Worm (Caenorhabditis elegans) whole organism, L2 larva: ENCODE measurements around the gene ptc-1.

Source experiments
- alr-1 ChIP-seq: fragments of 150-350 bp; optimal IDR thresholded peaks from 2 replicates; lab custom pipeline; 2014; ENCODE audit warnings: missing biosample characterization, missing genetic modification characterization
- ama-1 ChIP-seq: fragments of 150-350 bp; optimal IDR thresholded peaks from 2 replicates; lab custom pipeline; 2018; ENCODE audit warnings: inconsistent platforms
- ceh-16 ChIP-seq: fragments of 150-350 bp; optimal IDR thresholded peaks from 2 replicates; lab custom pipeline; 2014; ENCODE audit warnings: missing biosample characterization, missing genetic modification characterization
- ceh-82 ChIP-seq: fragments of 150-350 bp; optimal IDR thresholded peaks from 2 replicates; lab custom pipeline; 2014; ENCODE audit warnings: missing biosample characterization, missing genetic modification characterization
- egl-27 ChIP-seq: sonication (generic microtip); optimal IDR thresholded peaks from 3 replicates; lab custom pipeline; 2017; ENCODE audit warnings: missing biosample characterization, missing genetic modification reagents, missing genetic modification characterization
- fos-1 ChIP-seq: fragments of 150-350 bp; optimal IDR thresholded peaks from 2 replicates; lab custom pipeline; 2014; ENCODE audit warnings: missing biosample characterization, missing genetic modification characterization
- lin-13 ChIP-seq: fragments of 150-350 bp; optimal IDR thresholded peaks from 2 replicates; lab custom pipeline; 2014; ENCODE audit warnings: missing biosample characterization, missing genetic modification reagents, missing genetic modification characterization
- mbf-1 ChIP-seq: sonication (generic microtip); optimal IDR thresholded peaks from 2 replicates; lab custom pipeline; 2017; ENCODE audit warnings: missing biosample characterization, missing genetic modification characterization
- mdl-1 ChIP-seq, 2 experiments: fragments of 150-350 bp in 1 of 2; sonication (generic microtip) in 1 of 2; optimal IDR thresholded peaks; 2 replicates each; lab custom pipeline; 2017; ENCODE audit warnings: missing biosample characterization in 2 of 2, missing genetic modification characterization in 2 of 2
- nhr-12 ChIP-seq: fragments of 150-350 bp; optimal IDR thresholded peaks from 2 replicates; lab custom pipeline; 2014; ENCODE audit warnings: missing biosample characterization, missing genetic modification characterization
- nhr-237 ChIP-seq: fragments of 150-350 bp; optimal IDR thresholded peaks from 2 replicates; lab custom pipeline; 2014; ENCODE audit warnings: missing biosample characterization, missing genetic modification characterization
- skn-1 ChIP-seq: sonication (generic microtip); optimal IDR thresholded peaks from 2 replicates; lab custom pipeline; 2017; ENCODE audit warnings: missing biosample characterization, missing genetic modification characterization
- unc-62 ChIP-seq: fragments of 150-350 bp; optimal IDR thresholded peaks from 2 replicates; lab custom pipeline; 2014; ENCODE audit warnings: missing biosample characterization, missing genetic modification reagents, missing genetic modification characterization
- ztf-11 ChIP-seq: sonication (generic microtip); optimal IDR thresholded peaks from 2 replicates; lab custom pipeline; 2017; ENCODE audit warnings: missing biosample characterization, missing genetic modification characterization

DNA sequence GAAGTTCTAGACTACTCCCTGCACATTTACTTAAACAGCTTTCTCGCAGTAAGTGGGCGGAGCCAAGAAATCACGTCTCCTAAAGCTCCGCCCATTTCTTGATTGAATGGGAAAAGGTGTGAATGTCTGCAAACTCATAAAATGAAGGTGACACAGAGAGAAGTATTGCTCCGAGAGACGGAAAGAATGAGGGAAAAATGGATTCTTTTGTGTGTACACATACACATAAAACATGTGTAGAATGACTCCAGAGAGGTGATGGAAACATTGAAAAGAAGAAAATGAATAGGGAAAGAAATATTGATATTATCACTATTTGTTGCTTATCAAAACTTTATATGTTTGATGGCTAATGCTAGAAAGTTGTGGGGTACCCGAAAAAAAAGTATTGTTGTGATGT lies 41.5 kb upstream of the ptc-1 start:
- TF ChIP-seq fos-1 (tag; lab: Kevin White, UChicago): peak; percentile 41
- no peak for TF ChIP-seq ama-1 (lab: Kevin White, UChicago)
- TF ChIP-seq egl-27: no peak
- TF ChIP-seq nhr-12 (tag; lab: Kevin White, UChicago): no peak
- no peak for TF ChIP-seq mdl-1 (tag; optimal IDR thresholded peaks at IDR 0.05; lab: Kevin White, UChicago)
- TF ChIP-seq alr-1 (tag; lab: Kevin White, UChicago): no peak
- no peak for TF ChIP-seq skn-1 (tag; lab: Kevin White, UChicago)
- TF ChIP-seq ceh-82 (tag; lab: Kevin White, UChicago): no peak
- TF ChIP-seq ztf-11 (tag; lab: Kevin White, UChicago): no peak
- no peak for TF ChIP-seq unc-62 (GFP tag; lab: Kevin White, UChicago)
- no peak for TF ChIP-seq nhr-237
- no peak for TF ChIP-seq lin-13 (GFP tag; lab: Kevin White, UChicago)
- no peak for TF ChIP-seq ceh-16 (tag; lab: Kevin White, UChicago)
- TF ChIP-seq mbf-1 (tag; lab: Kevin White, UChicago): no peak
